Worm (Caenorhabditis elegans) whole organism, L4/young adult: ENCODE measurements around the gene F01E11.3.

Source experiments
- W03F9.2 ChIP-seq: fragments of 150-350 bp; optimal IDR thresholded peaks from 2 replicates; lab custom pipeline; 2014; ENCODE audit warnings: missing biosample characterization, missing genetic modification characterization
- dao-5 ChIP-seq: sonication (generic microtip); optimal IDR thresholded peaks from 2 replicates; lab custom pipeline; 2016; ENCODE audit warnings: missing genotype, missing genetic modification characterization, moderate library complexity, missing compliant biosample characterization
- him-1 ChIP-seq: sonication (generic microtip); optimal IDR thresholded peaks from 2 replicates; lab custom pipeline; 2016; ENCODE audit warnings: missing genotype, missing genetic modification reagents, missing genetic modification characterization, missing compliant biosample characterization

DNA sequence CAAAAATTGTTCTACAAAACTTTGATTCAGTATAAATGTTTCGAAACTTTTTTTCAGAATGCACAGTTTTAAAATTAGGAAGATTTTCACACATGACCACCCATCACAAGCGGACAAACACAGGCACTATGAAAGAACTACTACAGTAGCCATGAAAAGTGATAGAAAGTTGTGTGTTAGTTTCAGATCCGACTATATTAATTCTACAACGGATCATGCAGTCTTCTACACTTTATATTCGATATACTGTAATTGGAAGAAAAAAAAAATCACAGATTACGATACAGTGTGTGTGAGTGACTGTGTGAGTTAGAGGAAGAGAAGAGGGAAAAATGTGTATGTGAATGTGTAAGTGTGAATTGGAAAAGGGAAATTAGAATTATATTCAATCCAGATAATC, 20.4 kb upstream of the F01E11.3 start:
- no peak for TF ChIP-seq W03F9.2
- no peak for TF ChIP-seq dao-5 (tag; lab: Kevin White, UChicago)
- TF ChIP-seq him-1 (tag; lab: Kevin White, UChicago) = no peak
